Worm (Caenorhabditis elegans) whole organism, L4 larva: ENCODE data around the gene amt-4.

Experiments used
- D1046.2 ChIP-seq: fragments of 200-800 bp; sonication (Bioruptor generic); IDR thresholded peaks from 2 replicates; pipeline ENCODE4 v1.3.6; 2022; ENCODE audit warnings: missing genetic modification characterization, missing compliant biosample characterization
- F10B5.3 ChIP-seq: sonication (generic microtip); optimal IDR thresholded peaks from 2 replicates; lab custom pipeline; 2016; ENCODE audit warnings: mild to moderate bottlenecking, missing genetic modification characterization, missing compliant biosample characterization
- F26F4.8 ChIP-seq: fragments of 200-800 bp; sonication (Bioruptor generic); conservative IDR thresholded peaks from 2 replicates; pipeline ENCODE4 v1.3.6; 2022; ENCODE audit warnings: missing genetic modification characterization, missing compliant biosample characterization
- F37D6.2 ChIP-seq: sonication (generic microtip); optimal IDR thresholded peaks from 2 replicates; lab custom pipeline; 2016; ENCODE audit warnings: mild to moderate bottlenecking, missing genetic modification characterization, missing compliant biosample characterization
- F44E2.7 ChIP-seq: fragments of 200-800 bp; sonication (Bioruptor generic); IDR thresholded peaks from 2 replicates; pipeline ENCODE4 v2.1.2; 2022; ENCODE audit warnings: missing genetic modification characterization, missing compliant biosample characterization
- F49E8.2 ChIP-seq: sonication (generic microtip); optimal IDR thresholded peaks from 2 replicates; lab custom pipeline; 2016; ENCODE audit warnings: missing compliant biosample characterization, mild to moderate bottlenecking, missing genetic modification characterization, borderline replicate concordance
- T20F7.1 ChIP-seq: fragments of 200-800 bp; sonication (Bioruptor generic); optimal IDR thresholded peaks from 2 replicates; lab custom pipeline; 2018; ENCODE audit warnings: mild to moderate bottlenecking, missing genetic modification characterization, missing compliant biosample characterization
- T26A8.4 ChIP-seq: fragments of 200-800 bp; sonication (Bioruptor generic); IDR thresholded peaks from 2 replicates; pipeline ENCODE4 v1.3.6; 2022; ENCODE audit warnings: missing genetic modification characterization, missing compliant biosample characterization
- Y48G9A.11 ChIP-seq: fragments of 200-800 bp; sonication (Bioruptor generic); IDR thresholded peaks from 2 replicates; pipeline ENCODE4 v1.3.6; 2022; ENCODE audit warnings: missing genetic modification reagents, missing genetic modification characterization, missing compliant biosample characterization
- aly-2 ChIP-seq: sonication (generic microtip); optimal IDR thresholded peaks from 2 replicates; lab custom pipeline; 2018; ENCODE audit warnings: missing biosample characterization, missing genetic modification characterization
- ama-1 ChIP-seq: fragments of 150-350 bp; optimal IDR thresholded peaks from 2 replicates; lab custom pipeline; 2014; ENCODE audit warnings: inconsistent platforms, mixed read lengths
- ceh-32 ChIP-seq: sonication (generic microtip); optimal IDR thresholded peaks from 2 replicates; lab custom pipeline; 2016; ENCODE audit warnings: mild to moderate bottlenecking, missing genetic modification characterization, missing compliant biosample characterization; ENCODE audit not compliant: poor library complexity
- ceh-62 ChIP-seq: sonication (generic microtip); optimal IDR thresholded peaks from 2 replicates; lab custom pipeline; 2017; ENCODE audit warnings: missing biosample characterization, missing genetic modification characterization
- ces-1 ChIP-seq: fragments of 150-350 bp; sonication (generic microtip); optimal IDR thresholded peaks from 4 replicates; lab custom pipeline; 2014; ENCODE audit warnings: missing biosample characterization, missing genetic modification reagents, missing genetic modification characterization
- daf-16 ChIP-seq, 3 experiments: sonication (generic microtip); optimal IDR thresholded peaks; 2 replicates each; lab custom pipeline; 2016 to 2017; ENCODE audit warnings: missing genetic modification characterization in 3 of 3, missing genetic modification reagents in 3 of 3, mild to moderate bottlenecking in 2 of 3, missing compliant biosample characterization in 2 of 3, missing biosample characterization in 1 of 3, moderate library complexity in 1 of 3
- daf-19 ChIP-seq: fragments of 200-800 bp; sonication (Bioruptor generic); conservative IDR thresholded peaks from 2 replicates; pipeline ENCODE4 v1.3.6; 2022; ENCODE audit warnings: missing genetic modification characterization, missing compliant biosample characterization
- dmd-8 ChIP-seq: fragments of 200-800 bp; sonication (Bioruptor generic); IDR thresholded peaks from 2 replicates; pipeline ENCODE4 v1.3.6; 2022; ENCODE audit warnings: missing genetic modification characterization, missing compliant biosample characterization
- dpl-1 ChIP-seq: fragments of 150-350 bp; optimal IDR thresholded peaks from 2 replicates; lab custom pipeline; 2014; ENCODE audit warnings: missing biosample characterization, missing genetic modification reagents, missing genetic modification characterization
- egl-43 ChIP-seq: fragments of 200-800 bp; sonication (Bioruptor generic); IDR thresholded peaks from 2 replicates; pipeline ENCODE4 v1.3.6; 2022; ENCODE audit warnings: missing genetic modification reagents, missing genetic modification characterization, missing compliant biosample characterization
- fos-1 ChIP-seq: fragments of 150-350 bp; optimal IDR thresholded peaks from 2 replicates; lab custom pipeline; 2014; ENCODE audit warnings: missing biosample characterization, missing genetic modification characterization
- gei-8 ChIP-seq: fragments of 200-800 bp; sonication (Bioruptor generic); optimal IDR thresholded peaks from 2 replicates; lab custom pipeline; 2018; ENCODE audit warnings: mild to moderate bottlenecking, missing genetic modification characterization, missing compliant biosample characterization
- hlh-11 ChIP-seq: fragments of 200-800 bp; sonication (Bioruptor generic); optimal IDR thresholded peaks from 2 replicates; lab custom pipeline; 2018; ENCODE audit warnings: mild to moderate bottlenecking, missing genetic modification characterization, missing compliant biosample characterization
- hlh-30 ChIP-seq: sonication (generic microtip); optimal IDR thresholded peaks from 2 replicates; lab custom pipeline; 2017; ENCODE audit warnings: antibody characterized with exemption, mild to moderate bottlenecking, missing genetic modification characterization, missing compliant biosample characterization; ENCODE audit not compliant: insufficient read depth
- lin-15B ChIP-seq: fragments of 150-350 bp; sonication (generic microtip); optimal IDR thresholded peaks from 3 replicates; lab custom pipeline; 2014; ENCODE audit warnings: missing biosample characterization, missing genetic modification characterization
- lin-29 ChIP-seq: fragments of 200-800 bp; sonication (Bioruptor generic); IDR thresholded peaks from 2 replicates; pipeline ENCODE4 v1.3.6; 2022; ENCODE audit warnings: missing genetic modification reagents, missing genetic modification characterization, missing compliant biosample characterization
- lin-39 ChIP-seq: fragments of 150-350 bp; optimal IDR thresholded peaks from 2 replicates; lab custom pipeline; 2014; ENCODE audit warnings: missing biosample characterization, missing genetic modification reagents, missing genetic modification characterization
- lir-3 ChIP-seq: sonication (generic microtip); optimal IDR thresholded peaks from 2 replicates; lab custom pipeline; 2016; ENCODE audit warnings: mild to moderate bottlenecking, missing genetic modification characterization, missing compliant biosample characterization
- madf-9 ChIP-seq: fragments of 200-800 bp; sonication (Bioruptor generic); conservative IDR thresholded peaks from 2 replicates; pipeline ENCODE4 v1.3.6; 2022; ENCODE audit warnings: missing genetic modification reagents, missing genetic modification characterization, missing compliant biosample characterization
- mdl-1 ChIP-seq, 2 experiments: fragments of 150-350 bp in 1 of 2; sonication (generic microtip) in 1 of 2; optimal IDR thresholded peaks; 2 replicates each; lab custom pipeline; 2014 to 2017; ENCODE audit warnings: missing biosample characterization in 2 of 2, missing genetic modification characterization in 2 of 2
- mdt-29 ChIP-seq: fragments of 200-800 bp; sonication (Bioruptor generic); IDR thresholded peaks from 2 replicates; pipeline ENCODE4 v1.3.6; 2022; ENCODE audit warnings: missing genetic modification reagents, missing genetic modification characterization, missing compliant biosample characterization
- mes-2 ChIP-seq: sonication (generic microtip); optimal IDR thresholded peaks from 2 replicates; lab custom pipeline; 2016; ENCODE audit warnings: missing genotype, mild to moderate bottlenecking, missing genetic modification characterization, missing compliant biosample characterization; ENCODE audit not compliant: poor library complexity, severe bottlenecking
- mxl-3 ChIP-seq: fragments of 200-800 bp; sonication (Bioruptor generic); optimal IDR thresholded peaks from 2 replicates; lab custom pipeline; 2018; ENCODE audit warnings: mild to moderate bottlenecking, missing genetic modification characterization, missing compliant biosample characterization
- nhr-10 ChIP-seq: fragments of 150-350 bp; optimal IDR thresholded peaks from 2 replicates; lab custom pipeline; 2014; ENCODE audit warnings: missing biosample characterization, missing genetic modification characterization
- nhr-102 ChIP-seq: sonication (generic microtip); optimal IDR thresholded peaks from 2 replicates; lab custom pipeline; 2016; ENCODE audit warnings: mild to moderate bottlenecking, missing genetic modification characterization, moderate library complexity, missing compliant biosample characterization
- nhr-11 ChIP-seq: fragments of 150-350 bp; optimal IDR thresholded peaks from 2 replicates; lab custom pipeline; 2014; ENCODE audit warnings: missing biosample characterization, missing genetic modification characterization
- nhr-25 ChIP-seq: sonication (generic microtip); optimal IDR thresholded peaks from 2 replicates; lab custom pipeline; 2017; ENCODE audit warnings: missing genetic modification characterization, mild to moderate bottlenecking, missing compliant biosample characterization, antibody characterized with exemption, moderate library complexity, borderline replicate concordance; ENCODE audit not compliant: insufficient read depth
- nhr-41 ChIP-seq: fragments of 200-800 bp; sonication (Bioruptor generic); IDR thresholded peaks from 2 replicates; pipeline ENCODE4 v1.3.6; 2022; ENCODE audit warnings: missing genetic modification reagents, missing genetic modification characterization, missing compliant biosample characterization
- nhr-42 ChIP-seq: fragments of 200-800 bp; sonication (Bioruptor generic); IDR thresholded peaks from 2 replicates; pipeline ENCODE4 v1.3.6; 2022; ENCODE audit warnings: missing genetic modification characterization, missing compliant biosample characterization
- nhr-48 ChIP-seq: sonication (generic microtip); optimal IDR thresholded peaks from 2 replicates; lab custom pipeline; 2016; ENCODE audit warnings: mild to moderate bottlenecking, missing genetic modification characterization, missing compliant biosample characterization
- nhr-76 ChIP-seq: fragments of 150-350 bp; optimal IDR thresholded peaks from 2 replicates; lab custom pipeline; 2014; ENCODE audit warnings: missing biosample characterization, missing genetic modification characterization
- saeg-2 ChIP-seq: fragments of 200-800 bp; sonication (Bioruptor generic); IDR thresholded peaks from 2 replicates; pipeline ENCODE4 v1.3.6; 2022; ENCODE audit warnings: missing genetic modification reagents, missing genetic modification characterization, missing compliant biosample characterization
- sdz-12 ChIP-seq: fragments of 200-800 bp; sonication (Bioruptor generic); optimal IDR thresholded peaks from 2 replicates; lab custom pipeline; 2018; ENCODE audit warnings: mild to moderate bottlenecking, missing genetic modification characterization, missing compliant biosample characterization
- spr-1 ChIP-seq: sonication (generic microtip); optimal IDR thresholded peaks from 2 replicates; lab custom pipeline; 2016; ENCODE audit warnings: mild to moderate bottlenecking, missing genetic modification characterization, missing compliant biosample characterization
- tra-1 ChIP-seq: fragments of 200-800 bp; sonication (Bioruptor generic); IDR thresholded peaks from 2 replicates; pipeline ENCODE4 v1.3.6; 2022; ENCODE audit warnings: missing genetic modification reagents, missing genetic modification characterization, missing compliant biosample characterization
- unc-130 ChIP-seq: sonication (generic microtip); optimal IDR thresholded peaks from 2 replicates; lab custom pipeline; 2016; ENCODE audit warnings: missing genetic modification reagents, missing genetic modification characterization, missing compliant biosample characterization
- vab-7 ChIP-seq: fragments of 200-800 bp; sonication (Bioruptor generic); IDR thresholded peaks from 2 replicates; pipeline ENCODE4 v1.3.6; 2022; ENCODE audit warnings: missing genetic modification reagents, missing genetic modification characterization, missing compliant biosample characterization
- zag-1 ChIP-seq: fragments of 150-350 bp; optimal IDR thresholded peaks from 2 replicates; lab custom pipeline; 2014; ENCODE audit warnings: missing biosample characterization, missing genetic modification characterization
- zfp-3 ChIP-seq: fragments of 200-800 bp; sonication (Bioruptor generic); conservative IDR thresholded peaks from 2 replicates; pipeline ENCODE4 v1.3.6; 2022; ENCODE audit warnings: missing genetic modification reagents, missing genetic modification characterization, missing compliant biosample characterization
- zip-11 ChIP-seq: fragments of 200-800 bp; sonication (Bioruptor generic); IDR thresholded peaks from 2 replicates; pipeline ENCODE4 v1.3.6; 2022; ENCODE audit warnings: missing genetic modification characterization, missing compliant biosample characterization
- zip-2 ChIP-seq: fragments of 150-350 bp; optimal IDR thresholded peaks from 2 replicates; lab custom pipeline; 2014; ENCODE audit warnings: missing biosample characterization, missing genetic modification characterization

The amt-4 gene

DNA sequence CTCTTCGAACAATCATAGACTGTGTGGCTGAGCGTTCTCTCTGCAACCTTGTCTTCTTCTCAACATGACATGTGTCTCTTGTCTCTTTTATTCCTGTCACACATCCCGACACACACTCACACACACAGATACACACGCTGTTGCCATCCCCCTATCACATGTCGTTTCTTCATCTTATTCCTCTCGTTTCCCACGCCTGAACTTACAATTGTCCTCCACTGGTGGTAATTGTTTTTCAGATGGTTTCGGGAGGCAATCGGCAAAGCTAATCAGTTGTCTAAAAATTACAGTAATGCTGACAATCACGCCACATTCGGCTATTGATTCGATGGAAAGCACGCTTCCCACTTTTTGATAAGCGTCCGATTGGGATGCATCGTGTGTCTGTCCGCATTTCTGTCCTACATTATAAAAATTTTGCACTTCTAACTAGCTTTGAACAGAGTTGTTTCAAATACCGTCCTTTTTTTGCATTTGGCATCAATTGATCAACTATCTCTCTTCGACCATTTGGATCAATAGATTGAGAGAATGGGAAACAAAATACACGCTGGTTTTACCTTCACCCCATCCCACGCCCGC is 32.9 kb upstream of the amt-4 start, which contains the start of gene nhr-35 (continued):
- TF ChIP-seq sdz-12 (GFP tag; lab: Kevin White, UChicago) (no peak), nhr-102 (tag; lab: Kevin White, UChicago) (peak; percentile 93), F44E2.7 (GFP tag; lab: Robert Waterston, UW) (no peak), aly-2 (tag; lab: Kevin White, UChicago) (no peak), ces-1 (GFP tag; lab: Kevin White, UChicago) (no peak), nhr-11 (tag; lab: Kevin White, UChicago) (peak; percentile 70), F37D6.2 (tag; lab: Kevin White, UChicago) (no peak), lin-29 (GFP tag; lab: Robert Waterston, UW) (no peak), F10B5.3 (tag; lab: Kevin White, UChicago) (no peak), spr-1 (no peak), mdt-29 (GFP tag; lab: Robert Waterston, UW) (peak; percentile 73; the same call in 1 of the 2 replicates), dpl-1 (peak; percentile 9), nhr-48 (peak; percentile 93), zag-1 (tag; lab: Kevin White, UChicago) (no peak), mes-2 (tag; lab: Kevin White, UChicago) (peak; percentile 38), hlh-11 (tag; lab: Kevin White, UChicago) (peak; percentile 98), mdl-1 (tag; optimal IDR thresholded peaks at IDR 0.05; lab: Kevin White, UChicago) (peak; percentile 42 to 90), zip-11 (GFP tag; lab: Robert Waterston, UW) (no peak), gei-8 (GFP tag; lab: Kevin White, UChicago) (peak; percentile 90), hlh-30 (tag; lab: Kevin White, UChicago) (peak; percentile 99), Y48G9A.11 (GFP tag; lab: Robert Waterston, UW) (no peak), mxl-3 (GFP tag; lab: Kevin White, UChicago) (peak; percentile 100), nhr-41 (0 out of 2 replicates have a peak, but pooled peaks have one; percentile 37), ceh-62 (tag; lab: Kevin White, UChicago) (no peak), lin-39 (tag; lab: Kevin White, UChicago) (no peak), ama-1 (no peak), nhr-76 (tag; lab: Kevin White, UChicago) (no peak), egl-43 (0 out of 2 replicates have a peak, but pooled peaks have one; percentile 18), zip-2 (tag; lab: Kevin White, UChicago) (no peak), madf-9 (GFP tag; lab: Robert Waterston, UW) (no peak), lin-15B (no peak), D1046.2 (GFP tag; lab: Robert Waterston, UW) (no peak), T26A8.4 (GFP tag; lab: Robert Waterston, UW) (peak; percentile 71), F49E8.2 (no peak), F26F4.8 (no peak), daf-16 (GFP tag; optimal IDR thresholded peaks at IDR 0.05; lab: Kevin White, UChicago) (peak; percentile 22 to 73), daf-16 (tag; optimal IDR thresholded peaks at IDR 0.05; lab: Kevin White, UChicago) (peak; percentile 96), lir-3 (tag; lab: Kevin White, UChicago) (no peak), dmd-8 (no peak), nhr-42 (GFP tag; lab: Robert Waterston, UW) (peak; percentile 66; the same call in 1 of the 2 replicates), fos-1 (tag; lab: Kevin White, UChicago) (no peak), ceh-32 (tag; lab: Kevin White, UChicago) (no peak), tra-1 (GFP tag; lab: Robert Waterston, UW) (peak; percentile 93), daf-19 (GFP tag; lab: Robert Waterston, UW) (0 out of 2 replicates have a peak, but pooled peaks have one; percentile 9), unc-130 (GFP tag; lab: Kevin White, UChicago) (no peak), zfp-3 (no peak), nhr-25 (tag; lab: Kevin White, UChicago) (no peak), saeg-2 (peak; percentile 75), nhr-10 (tag; lab: Kevin White, UChicago) (no peak), T20F7.1 (GFP tag; lab: Kevin White, UChicago) (peak; percentile 79), vab-7 (GFP tag; lab: Robert Waterston, UW) (no peak)
